Fruit fly (Drosophila melanogaster) whole organism, embryonic: ENCODE measurements around the gene CG12609.

Experiments
- CG10147 ChIP-seq: fragments of 200-800 bp; sonication (Bioruptor generic); optimal IDR thresholded peaks from 2 replicates; lab custom pipeline; 2019; ENCODE audit warnings: missing biosample characterization, mild to moderate bottlenecking, missing genetic modification characterization, moderate library complexity
- CG10274 ChIP-seq: fragments of 200-800 bp; sonication (Bioruptor generic); optimal IDR thresholded peaks from 3 replicates; lab custom pipeline; 2017; ENCODE audit warnings: missing biosample characterization, mild to moderate bottlenecking, missing genetic modification characterization
- CG12391 ChIP-seq: fragments of 200-800 bp; sonication (Bioruptor generic); optimal IDR thresholded peaks from 3 replicates; lab custom pipeline; 2018; ENCODE audit warnings: missing biosample characterization, mild to moderate bottlenecking, missing genetic modification characterization, moderate library complexity
- CG12769 ChIP-seq: fragments of 200-800 bp; sonication (Bioruptor generic); optimal IDR thresholded peaks from 2 replicates; lab custom pipeline; 2019; ENCODE audit warnings: missing biosample characterization, mild to moderate bottlenecking, missing genetic modification characterization, moderate library complexity
- CG14965 ChIP-seq: fragments of 200-800 bp; sonication (Bioruptor generic); optimal IDR thresholded peaks from 2 replicates; lab custom pipeline; 2016; ENCODE audit warnings: missing biosample characterization, missing genetic modification characterization, borderline replicate concordance
- CG15601 ChIP-seq: fragments of 200-800 bp; sonication (Bioruptor generic); optimal IDR thresholded peaks from 3 replicates; lab custom pipeline; 2019; ENCODE audit warnings: missing biosample characterization, mild to moderate bottlenecking, missing genetic modification characterization, moderate library complexity
- CG1603 ChIP-seq: fragments of 200-800 bp; sonication (Bioruptor generic); optimal IDR thresholded peaks from 2 replicates; lab custom pipeline; 2019; ENCODE audit warnings: missing biosample characterization, mild to moderate bottlenecking, missing genetic modification characterization, moderate library complexity
- CG18262 ChIP-seq: fragments of 200-800 bp; optimal IDR thresholded peaks from 3 replicates; lab custom pipeline; 2019; ENCODE audit warnings: missing biosample characterization, mild to moderate bottlenecking, missing genetic modification characterization, moderate library complexity
- CG18476 ChIP-seq: fragments of 200-800 bp; sonication (Bioruptor generic); optimal IDR thresholded peaks from 2 replicates; lab custom pipeline; 2016; ENCODE audit warnings: missing biosample characterization, mild to moderate bottlenecking, missing genetic modification characterization
- CG2116 ChIP-seq: fragments of 200-800 bp; sonication (Bioruptor generic); optimal IDR thresholded peaks from 3 replicates; lab custom pipeline; 2018; ENCODE audit warnings: missing biosample characterization, mild to moderate bottlenecking, missing genetic modification characterization
- CG2712 ChIP-seq: fragments of 200-800 bp; optimal IDR thresholded peaks from 3 replicates; lab custom pipeline; 2019; ENCODE audit warnings: missing biosample characterization, mild to moderate bottlenecking, missing genetic modification characterization, moderate library complexity
- CG4360 ChIP-seq: fragments of 200-800 bp; sonication (Bioruptor generic); IDR thresholded peaks from 2 replicates; pipeline ENCODE4 v1.3.6; 2022; ENCODE audit warnings: missing biosample characterization, missing genetic modification characterization
- CG43689 ChIP-seq: fragments of 200-800 bp; sonication (Bioruptor generic); IDR thresholded peaks from 2 replicates; pipeline ENCODE4 v1.3.6; 2022; ENCODE audit warnings: missing biosample characterization, missing genetic modification characterization
- CG4707 ChIP-seq: fragments of 200-800 bp; sonication (Bioruptor generic); optimal IDR thresholded peaks from 2 replicates; lab custom pipeline; 2018; ENCODE audit warnings: missing biosample characterization, mild to moderate bottlenecking, missing genetic modification characterization, moderate library complexity
- CG6272 ChIP-seq: fragments of 200-800 bp; sonication (Bioruptor generic); IDR thresholded peaks from 2 replicates; pipeline ENCODE4 v1.3.6; 2022; ENCODE audit warnings: missing biosample characterization, missing genetic modification characterization
- CG6683 ChIP-seq: fragments of 200-800 bp; sonication (Bioruptor generic); optimal IDR thresholded peaks from 2 replicates; lab custom pipeline; 2017; ENCODE audit warnings: missing biosample characterization, mild to moderate bottlenecking, missing genetic modification characterization, missing genetic modification reagents
- CG8089 ChIP-seq: fragments of 200-800 bp; sonication (Bioruptor generic); optimal IDR thresholded peaks from 3 replicates; lab custom pipeline; 2016; ENCODE audit warnings: missing biosample characterization, missing genetic modification characterization
- CG9609 ChIP-seq: fragments of 200-800 bp; sonication (Bioruptor generic); optimal IDR thresholded peaks from 3 replicates; lab custom pipeline; 2016; ENCODE audit warnings: missing biosample characterization, missing genetic modification characterization
- Chrac-16 ChIP-seq: fragments of 200-800 bp; sonication (Bioruptor generic); optimal IDR thresholded peaks from 3 replicates; lab custom pipeline; 2016; ENCODE audit warnings: missing biosample characterization, missing genetic modification characterization
- E2f2 ChIP-seq: fragments of 200-800 bp; sonication (Bioruptor generic); IDR thresholded peaks from 2 replicates; pipeline ENCODE4 v1.3.6; 2022; ENCODE audit warnings: missing biosample characterization, missing genetic modification characterization
- Hr78 ChIP-seq, 2 experiments: fragments of 200-800 bp in 1 of 2; fragments of >200 bp in 1 of 2; sonication (Bioruptor generic) in 1 of 2; optimal IDR thresholded peaks; 2 replicates each; lab custom pipeline; 2017 to 2019; ENCODE audit warnings: missing biosample characterization in 2 of 2, missing genetic modification characterization in 2 of 2, mild to moderate bottlenecking in 1 of 2, moderate library complexity in 1 of 2
- Jarid2 ChIP-seq: fragments of 200-800 bp; sonication (Bioruptor generic); optimal IDR thresholded peaks from 3 replicates; lab custom pipeline; 2017; ENCODE audit warnings: mild to moderate bottlenecking, missing biosample characterization, missing genetic modification reagents, missing genetic modification characterization
- NC2β ChIP-seq: fragments of 200-800 bp; sonication (Bioruptor generic); optimal IDR thresholded peaks from 2 replicates; lab custom pipeline; 2016; ENCODE audit warnings: missing biosample characterization, missing genetic modification characterization
- Neu2 ChIP-seq: fragments of 200-800 bp; sonication (Bioruptor generic); optimal IDR thresholded peaks from 3 replicates; lab custom pipeline; 2016; ENCODE audit warnings: missing biosample characterization, missing genetic modification characterization, borderline replicate concordance
- Rfx ChIP-seq: fragments of 200-800 bp; sonication (Bioruptor generic); IDR thresholded peaks from 2 replicates; pipeline ENCODE4 v1.3.6; 2022; ENCODE audit warnings: missing biosample characterization, missing genetic modification characterization
- Sin3A ChIP-seq: fragments of >200 bp; optimal IDR thresholded peaks from 2 replicates; lab custom pipeline; 2018
- Taf1 ChIP-seq: fragments of 200-800 bp; sonication (Bioruptor generic); IDR thresholded peaks from 2 replicates; pipeline ENCODE4 v1.3.6; 2022; ENCODE audit warnings: missing biosample characterization, missing genetic modification characterization
- Xbp1 ChIP-seq: fragments of 200-800 bp; sonication (Bioruptor generic); optimal IDR thresholded peaks from 3 replicates; lab custom pipeline; 2016; ENCODE audit warnings: missing biosample characterization, mild to moderate bottlenecking, missing genetic modification characterization
- abd-A ChIP-seq: fragments of 200-800 bp; sonication (Bioruptor generic); optimal IDR thresholded peaks from 3 replicates; lab custom pipeline; 2019; ENCODE audit warnings: missing biosample characterization, mild to moderate bottlenecking, missing genetic modification characterization, moderate library complexity
- chinmo ChIP-seq: fragments of 200-800 bp; sonication (Bioruptor generic); IDR thresholded peaks from 4 replicates; pipeline ENCODE4 v1.3.6; 2022; ENCODE audit warnings: missing biosample characterization, missing genetic modification characterization; ENCODE audit not compliant: partially characterized antibody
- ci ChIP-seq: fragments of 200-800 bp; sonication (Bioruptor generic); IDR thresholded peaks from 3 replicates; pipeline ENCODE4 v1.3.6; 2022; ENCODE audit warnings: missing biosample characterization, missing genetic modification characterization
- crol ChIP-seq: fragments of 200-800 bp; sonication (Bioruptor generic); IDR thresholded peaks from 2 replicates; pipeline ENCODE4 v1.3.6; 2022; ENCODE audit warnings: missing biosample characterization, missing genetic modification characterization
- hkb ChIP-seq, 2 experiments: fragments of 200-800 bp in 1 of 2; fragments of >200 bp in 1 of 2; sonication (Bioruptor generic) in 1 of 2; IDR thresholded peaks in 1 of 2; optimal IDR thresholded peaks in 1 of 2; 2 replicates each; pipeline versions ENCODE4 v1.3.6 to Lab custom; 2017 to 2022; ENCODE audit warnings: missing biosample characterization in 1 of 2, missing genetic modification characterization in 1 of 2
- jing ChIP-seq: fragments of 200-800 bp; sonication (Bioruptor generic); optimal IDR thresholded peaks from 2 replicates; lab custom pipeline; 2018; ENCODE audit warnings: missing biosample characterization, mild to moderate bottlenecking, missing genetic modification characterization
- lov ChIP-seq, 2 experiments: fragments of 200-800 bp in 1 of 2; fragments of >200 bp in 1 of 2; sonication (Bioruptor generic) in 1 of 2; IDR thresholded peaks in 1 of 2; optimal IDR thresholded peaks in 1 of 2; 2 replicates in 1 of 2; 3 replicates in 1 of 2; pipeline versions ENCODE4 v1.3.6 to Lab custom; 2017 to 2022; ENCODE audit warnings: missing biosample characterization in 1 of 2, missing genetic modification characterization in 1 of 2
- mld ChIP-seq: fragments of 200-800 bp; sonication (Bioruptor generic); IDR thresholded peaks from 3 replicates; pipeline ENCODE4 v1.3.6; 2022; ENCODE audit warnings: missing biosample characterization, missing genetic modification characterization; ENCODE audit not compliant: partially characterized antibody
- otp ChIP-seq: fragments of 200-800 bp; sonication (Bioruptor generic); IDR thresholded peaks from 3 replicates; pipeline ENCODE4, ENCODE4 v1.3.6; 2022; ENCODE audit warnings: missing biosample characterization, missing genetic modification characterization
- pan ChIP-seq, 4 experiments: fragments of >200 bp in 3 of 4; fragments of 200-800 bp in 1 of 4; sonication (Bioruptor generic) in 1 of 4; optimal IDR thresholded peaks in 3 of 4; IDR thresholded peaks in 1 of 4; 2 replicates each; pipeline versions ENCODE4 v1.3.6 to Lab custom; 2017 to 2022; ENCODE audit warnings: missing biosample characterization in 2 of 4, missing genetic modification characterization in 2 of 4, mixed read lengths in 1 of 4
- pb ChIP-seq: fragments of 200-800 bp; sonication (Bioruptor generic); optimal IDR thresholded peaks from 3 replicates; lab custom pipeline; 2016; ENCODE audit warnings: missing biosample characterization, missing genetic modification characterization
- pfk ChIP-seq: fragments of 200-800 bp; sonication (Bioruptor generic); optimal IDR thresholded peaks from 2 replicates; lab custom pipeline; 2018; ENCODE audit warnings: missing biosample characterization, mild to moderate bottlenecking, missing genetic modification characterization, moderate library complexity
- pnt ChIP-seq: fragments of 200-800 bp; sonication (Bioruptor generic); optimal IDR thresholded peaks from 3 replicates; lab custom pipeline; 2016; ENCODE audit warnings: missing biosample characterization, missing genetic modification characterization
- pros ChIP-seq: fragments of 200-800 bp; sonication (Bioruptor generic); optimal IDR thresholded peaks from 3 replicates; lab custom pipeline; 2019; ENCODE audit warnings: missing biosample characterization, mild to moderate bottlenecking, missing genetic modification characterization, moderate library complexity
- row ChIP-seq: fragments of 200-800 bp; sonication (Bioruptor generic); IDR thresholded peaks from 3 replicates; pipeline ENCODE4 v1.3.6; 2022; ENCODE audit warnings: missing biosample characterization, missing genetic modification characterization
- so ChIP-seq: fragments of 200-800 bp; sonication (Bioruptor generic); IDR thresholded peaks from 3 replicates; pipeline ENCODE4 v1.3.6; 2022; ENCODE audit warnings: missing biosample characterization, missing genetic modification characterization
- tgo ChIP-seq: fragments of 200-800 bp; sonication (Bioruptor generic); IDR thresholded peaks from 3 replicates; pipeline ENCODE4 v1.3.6; 2022; ENCODE audit warnings: missing biosample characterization, missing genetic modification characterization
- twi ChIP-seq: fragments of 200-800 bp; optimal IDR thresholded peaks from 2 replicates; lab custom pipeline; 2019; ENCODE audit warnings: missing biosample characterization, mild to moderate bottlenecking, missing genetic modification characterization, moderate library complexity
- zen2 ChIP-seq: fragments of 200-800 bp; sonication (Bioruptor generic); IDR thresholded peaks from 3 replicates; pipeline ENCODE4 v1.3.6; 2022; ENCODE audit warnings: missing biosample characterization, missing genetic modification characterization; ENCODE audit not compliant: partially characterized antibody

CG12609 gene

DNA sequence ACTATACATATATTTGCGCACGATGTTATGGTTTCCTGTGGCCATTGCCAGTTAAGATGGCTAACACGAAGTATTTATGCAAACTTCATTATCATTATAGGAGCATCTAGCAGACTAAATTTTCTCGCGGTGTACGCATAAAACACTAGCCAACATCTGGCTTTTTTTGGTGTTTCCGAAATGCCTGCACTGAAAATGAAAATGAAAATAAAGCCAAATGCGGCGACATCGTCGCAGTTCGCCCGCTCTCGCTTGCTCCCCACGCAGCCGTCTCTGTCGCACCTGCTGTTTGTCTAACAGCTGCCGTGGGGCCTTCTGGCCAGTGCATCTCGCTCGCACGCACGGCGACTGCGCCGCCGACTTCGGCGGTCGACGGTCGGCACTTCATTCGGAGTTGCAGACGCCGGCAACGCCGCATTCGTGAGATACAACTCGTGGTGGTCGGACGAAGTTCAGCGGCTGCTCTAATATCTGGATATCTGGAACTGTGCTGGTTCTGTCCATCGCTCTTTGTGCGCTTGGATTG is 26.8 kb upstream of the CG12609 start, which contains the start of gene CG6891 (continued):
- TF ChIP-seq CG4360 (GFP tag; lab: Robert Waterston, UW): 0 out of 2 replicates have a peak, but pooled peaks have one; percentile 22
- peak; percentile 1 for TF ChIP-seq CG2116 (GFP tag; lab: Kevin White, UChicago)
- peak; percentile 27 for TF ChIP-seq twi
- peak; percentile 4 for TF ChIP-seq CG9609 (GFP tag; lab: Kevin White, UChicago)
- TF ChIP-seq CG12391: peak; percentile 19
- TF ChIP-seq Hr78 (GFP tag; optimal IDR thresholded peaks at IDR 0.05; lab: Kevin White, UChicago): peak in 1 of 2 experiments; percentile 42
- TF ChIP-seq CG6683 (GFP tag; lab: Kevin White, UChicago): no peak
- peak; percentile 33 for TF ChIP-seq CG18262 (tag; lab: Kevin White, UChicago)
- TF ChIP-seq abd-A: no peak
- peak; percentile 20 for TF ChIP-seq CG8089
- no peak for TF ChIP-seq pros (GFP tag; lab: Kevin White, UChicago)
- TF ChIP-seq pb (GFP tag; lab: Kevin White, UChicago): peak; percentile 2
- no peak for TF ChIP-seq mld (GFP tag; lab: Robert Waterston, UW)
- peak; percentile 50 for TF ChIP-seq crol (GFP tag; lab: Robert Waterston, UW)
- TF ChIP-seq chinmo (GFP tag; lab: Robert Waterston, UW): peak; percentile 89
- TF ChIP-seq hkb (optimal IDR thresholded peaks at IDR 0.05; lab: Kevin White, UChicago): no peak
- TF ChIP-seq hkb (GFP tag; IDR thresholded peaks at IDR 0.05; lab: Robert Waterston, UW): peak; percentile 29; the same call in 1 of the 2 replicates
- no peak for TF ChIP-seq Sin3A
- no peak for TF ChIP-seq CG18476
- TF ChIP-seq Neu2 (GFP tag; lab: Kevin White, UChicago): no peak
- TF ChIP-seq Xbp1 (GFP tag; lab: Kevin White, UChicago): peak; percentile 64
- no peak for TF ChIP-seq CG4707
- peak; percentile 26 for TF ChIP-seq CG12769 (tag; lab: Kevin White, UChicago)
- peak; percentile 23; the same call in 1 of the 3 replicates for TF ChIP-seq tgo
- no peak for TF ChIP-seq CG6272 (GFP tag; lab: Robert Waterston, UW)
- no peak for TF ChIP-seq lov (optimal IDR thresholded peaks at IDR 0.05; lab: Kevin White, UChicago)
- TF ChIP-seq lov (GFP tag; IDR thresholded peaks at IDR 0.05; lab: Robert Waterston, UW): no peak
- TF ChIP-seq row: peak; percentile 86
- no peak for TF ChIP-seq pfk
- no peak for TF ChIP-seq CG10274 (GFP tag; lab: Kevin White, UChicago)
- 0 out of 3 replicates have a peak, but pooled peaks have one; percentile 32 for TF ChIP-seq zen2 (GFP tag; lab: Robert Waterston, UW)
- peak; percentile 17 for TF ChIP-seq NC2β (GFP tag; lab: Kevin White, UChicago)
- peak; percentile 65 for TF ChIP-seq Jarid2 (GFP tag; lab: Kevin White, UChicago)
- no peak for TF ChIP-seq CG10147
- peak; percentile 54 for TF ChIP-seq CG1603
- TF ChIP-seq pan (optimal IDR thresholded peaks at IDR 0.05; lab: Kevin White, UChicago): no peak
- TF ChIP-seq pan (GFP tag; optimal IDR thresholded peaks at IDR 0.05 in 1 of 2, IDR thresholded peaks at IDR 0.05 in 1 of 2): peak in 1 of 2 experiments; percentile 13
- TF ChIP-seq jing (GFP tag; lab: Kevin White, UChicago): peak; percentile 5
- peak; percentile 41 for TF ChIP-seq CG2712
- no peak for TF ChIP-seq CG43689 (GFP tag; lab: Robert Waterston, UW)
- no peak for TF ChIP-seq CG14965 (GFP tag; lab: Kevin White, UChicago)
- 0 out of 2 replicates have a peak, but pooled peaks have one; percentile 17 for TF ChIP-seq E2f2 (GFP tag; lab: Robert Waterston, UW)
- TF ChIP-seq CG15601: peak; percentile 33
- peak; percentile 69 for TF ChIP-seq ci (GFP tag; lab: Robert Waterston, UW)
- TF ChIP-seq Rfx (GFP tag; lab: Robert Waterston, UW): peak; percentile 55
- TF ChIP-seq Taf1 (GFP tag; lab: Robert Waterston, UW): no peak
- peak; percentile 22 for TF ChIP-seq pnt (GFP tag; lab: Kevin White, UChicago)
- TF ChIP-seq Chrac-16: no peak
- peak; percentile 36; the same call in 1 of the 3 replicates for TF ChIP-seq otp (GFP tag; lab: Robert Waterston, UW)
- TF ChIP-seq so: peak; percentile 43; the same call in 1 of the 3 replicates
